Fruit fly (Drosophila melanogaster): ENCODE results near the gene CG17186.

CG17186 gene

dm6 chr3R:19880431-19880939 is 3.2 kb upstream of the CG17186 start (continued):
- TF ChIP-seq CG31388 (GFP tag; optimal IDR thresholded peaks at IDR 0.05) (no peak), CG7357 (GFP tag; IDR thresholded peaks at IDR 0.05) (no peak), emc (GFP tag; optimal IDR thresholded peaks at IDR 0.05) (no peak), HHEX (GFP tag; optimal IDR thresholded peaks at IDR 0.05) (peak; percentile 46), abd-A (tag; optimal IDR thresholded peaks at IDR 0.05) (no peak), sr (GFP tag; IDR thresholded peaks at IDR 0.05) (peak; percentile 99), slp2 (GFP tag; optimal IDR thresholded peaks at IDR 0.05) (no peak), nerfin-2 (GFP tag; IDR thresholded peaks at IDR 0.05; ENCODE audit: partially characterized antibody) (no peak), run (tag; optimal IDR thresholded peaks at IDR 0.05) (peak; percentile 20), ERR (GFP tag; optimal IDR thresholded peaks at IDR 0.05) (peak; percentile 44), Spps (tag; optimal IDR thresholded peaks at IDR 0.05) (no peak), wdn (GFP tag; IDR thresholded peaks at IDR 0.05) (peak; percentile 51; the same call in 1 of the 2 replicates), ewg (GFP tag; optimal IDR thresholded peaks at IDR 0.05) (no peak), pum (GFP tag; optimal IDR thresholded peaks at IDR 0.05) (peak; percentile 24), HLH4C (GFP tag; IDR thresholded peaks at IDR 0.05; ENCODE audit: partially characterized antibody) (no peak), zf30C (GFP tag; optimal IDR thresholded peaks at IDR 0.05) (no peak), CG8089 (GFP tag; optimal IDR thresholded peaks at IDR 0.05) (no peak), B-H2 (GFP tag; optimal IDR thresholded peaks at IDR 0.05) (peak; percentile 43), Oli (tag; optimal IDR thresholded peaks at IDR 0.05) (peak; percentile 60), CG14050 (GFP tag; IDR thresholded peaks at IDR 0.05) (peak; percentile 44; the same call in 2 of the 3 replicates), Gug (GFP tag; IDR thresholded peaks at IDR 0.05) (0 out of 4 replicates have a peak, but pooled peaks have one; percentile 5), vnd (GFP tag; IDR thresholded peaks at IDR 0.05; ENCODE audit: partially characterized antibody) (no peak), CG13894 (tag; optimal IDR thresholded peaks at IDR 0.05) (no peak), ato (GFP tag; IDR thresholded peaks at IDR 0.05; ENCODE audit: partially characterized antibody) (no peak; the same call in 1 of the 2 replicates), Six4 (GFP tag; optimal IDR thresholded peaks at IDR 0.05) (no peak), eve (GFP tag; optimal IDR thresholded peaks at IDR 0.05) (no peak), CG6813 (GFP tag; optimal IDR thresholded peaks at IDR 0.05) (peak; percentile 56), sug (tag; optimal IDR thresholded peaks at IDR 0.05) (peak; percentile 77), btn (GFP tag; optimal IDR thresholded peaks at IDR 0.05) (peak; percentile 37), esg (GFP tag; conservative IDR thresholded peaks at IDR 0.05) (no peak; the same call in 1 of the 2 replicates), Awh (GFP tag; IDR thresholded peaks at IDR 0.05) (0 out of 2 replicates have a peak, but pooled peaks have one; percentile 20), Ets97D (GFP tag; optimal IDR thresholded peaks at IDR 0.05) (peak; percentile 91), CkIIα-i1 (GFP tag; IDR thresholded peaks at IDR 0.05) (no peak), sens-2 (GFP tag; IDR thresholded peaks at IDR 0.05) (no peak), Antp (GFP tag; optimal IDR thresholded peaks at IDR 0.05) (no peak), dati (GFP tag; IDR thresholded peaks at IDR 0.05) (0 out of 2 replicates have a peak, but pooled peaks have one; percentile 3), NC2α (GFP tag; optimal IDR thresholded peaks at IDR 0.05) (no peak), lov (optimal IDR thresholded peaks at IDR 0.05) (no peak), lov (GFP tag; IDR thresholded peaks at IDR 0.05) (0 out of 3 replicates have a peak, but pooled peaks have one; percentile 55), fd102C (GFP tag; optimal IDR thresholded peaks at IDR 0.05) (no peak), Dref (GFP tag; IDR thresholded peaks at IDR 0.05) (no peak), CG15514 (GFP tag; optimal IDR thresholded peaks at IDR 0.05) (peak; percentile 26), HmgD (GFP tag; optimal IDR thresholded peaks at IDR 0.05) (no peak), CG7928 (GFP tag; optimal IDR thresholded peaks at IDR 0.05) (no peak), CG2202 (tag; optimal IDR thresholded peaks at IDR 0.05) (no peak), Ptx1 (GFP tag; IDR thresholded peaks at IDR 0.05) (peak; percentile 55), Jarid2 (GFP tag; optimal IDR thresholded peaks at IDR 0.05) (no peak), ac (GFP tag; optimal IDR thresholded peaks at IDR 0.05) (no peak), CG2889 (GFP tag; IDR thresholded peaks at IDR 0.05) (no peak), ken (GFP tag; IDR thresholded peaks at IDR 0.05) (no peak), CG11723 (GFP tag; optimal IDR thresholded peaks at IDR 0.05) (peak; percentile 65)

Measured in whole organism, embryonic.